Fruit fly (Drosophila melanogaster): ENCODE data around the gene CG12310.

Gene CG12310

dm6 chr3L:15078347-15078746 is 27.7 kb upstream of the CG12310 start, which contains the start of gene Or71a:
Gene Or71a, minus strand, starts transcription at chr3L:15078447.
- TF ChIP-seq sage (GFP tag; optimal IDR thresholded peaks at IDR 0.05) (no peak), Dfd (GFP tag; optimal IDR thresholded peaks at IDR 0.05) (no peak), jim (GFP tag; optimal IDR thresholded peaks at IDR 0.05) (no peak), pan (optimal IDR thresholded peaks at IDR 0.05) (no peak), h (GFP tag; optimal IDR thresholded peaks at IDR 0.05) (no peak), dmrt93B (GFP tag; optimal IDR thresholded peaks at IDR 0.05) (no peak), CG9705 (GFP tag; optimal IDR thresholded peaks at IDR 0.05) (no peak), brk (GFP tag; optimal IDR thresholded peaks at IDR 0.05) (no peak), lola (GFP tag; optimal IDR thresholded peaks at IDR 0.05) (no peak), ey (GFP tag; optimal IDR thresholded peaks at IDR 0.05) (no peak)

- TF ChIP-seq sv (GFP tag; optimal IDR thresholded peaks at IDR 0.05) (no peak), Dif (GFP tag; optimal IDR thresholded peaks at IDR 0.05; ENCODE audit: partially characterized antibody) (no peak), rgr (GFP tag; optimal IDR thresholded peaks at IDR 0.05) (no peak), Abd-B (GFP tag; optimal IDR thresholded peaks at IDR 0.05) (no peak), foxo (GFP tag; optimal IDR thresholded peaks at IDR 0.05) (no peak), Myc (optimal IDR thresholded peaks at IDR 0.05) (no peak), Jra (GFP tag; optimal IDR thresholded peaks at IDR 0.05) (no peak), dmrt93B (GFP tag; optimal IDR thresholded peaks at IDR 0.05) (no peak), jim (GFP tag; optimal IDR thresholded peaks at IDR 0.05) (no peak), N (GFP tag; optimal IDR thresholded peaks at IDR 0.05) (no peak), Rel (GFP tag; optimal IDR thresholded peaks at IDR 0.05) (no peak), Rel (tag; optimal IDR thresholded peaks at IDR 0.05) (no peak), GATAd (GFP tag; optimal IDR thresholded peaks at IDR 0.05) (no peak), psq (GFP tag; optimal IDR thresholded peaks at IDR 0.05) (no peak), usp (GFP tag; optimal IDR thresholded peaks at IDR 0.05) (no peak), h (GFP tag; optimal IDR thresholded peaks at IDR 0.05) (no peak)
These were observed 25.8 kb upstream of the CG12310 start for dm6 chr3L:15076380-15076779.

- TF ChIP-seq psq (GFP tag; optimal IDR thresholded peaks at IDR 0.05): no peak
- TF ChIP-seq Vsx2 (GFP tag; optimal IDR thresholded peaks at IDR 0.05; ENCODE audit: partially characterized antibody): no peak
- TF ChIP-seq brk (GFP tag; optimal IDR thresholded peaks at IDR 0.05): no peak
- no peak for TF ChIP-seq fru (GFP tag; optimal IDR thresholded peaks at IDR 0.05)
- no peak for TF ChIP-seq sage (GFP tag; optimal IDR thresholded peaks at IDR 0.05)
- TF ChIP-seq dmrt93B (GFP tag; optimal IDR thresholded peaks at IDR 0.05): no peak
- no peak for TF ChIP-seq Abd-B (GFP tag; optimal IDR thresholded peaks at IDR 0.05)
- no peak for TF ChIP-seq dl (GFP tag; optimal IDR thresholded peaks at IDR 0.05; ENCODE audit: insufficient read depth in 1 of 2, partially characterized antibody in 2 of 2)
- no peak for TF ChIP-seq CrebA (GFP tag; optimal IDR thresholded peaks at IDR 0.05; ENCODE audit: borderline replicate concordance)
- TF ChIP-seq N (GFP tag; optimal IDR thresholded peaks at IDR 0.05): no peak
- no peak for TF ChIP-seq ey (GFP tag; optimal IDR thresholded peaks at IDR 0.05)
- no peak for TF ChIP-seq Sp1 (GFP tag; optimal IDR thresholded peaks at IDR 0.05)
- TF ChIP-seq usp (GFP tag; optimal IDR thresholded peaks at IDR 0.05): no peak
These were observed 23.1 kb upstream of the CG12310 start for dm6 chr3L:15073680-15074079.

dm6 chr3L:15072149-15072548 is 21.5 kb upstream of the CG12310 start:
- TF ChIP-seq Myc (optimal IDR thresholded peaks at IDR 0.05) (peak; percentile 84), sv (GFP tag; optimal IDR thresholded peaks at IDR 0.05) (no peak)

dm6 chr3L:15064877-15065276 is 14.3 kb upstream of the CG12310 start, which contains the start of gene Sytbeta:
Gene Sytbeta, minus strand, starts transcription at chr3L:15064977.
- TF ChIP-seq Mio (GFP tag; optimal IDR thresholded peaks at IDR 0.05) (no peak), Dfd (GFP tag; optimal IDR thresholded peaks at IDR 0.05) (no peak), Myc (optimal IDR thresholded peaks at IDR 0.05) (no peak), OdsH (GFP tag; optimal IDR thresholded peaks at IDR 0.05) (no peak), lola (GFP tag; optimal IDR thresholded peaks at IDR 0.05) (no peak), brk (GFP tag; optimal IDR thresholded peaks at IDR 0.05) (no peak), fru (GFP tag; optimal IDR thresholded peaks at IDR 0.05) (no peak), ey (GFP tag; optimal IDR thresholded peaks at IDR 0.05) (no peak), dmrt93B (GFP tag; optimal IDR thresholded peaks at IDR 0.05) (no peak), Jra (GFP tag; optimal IDR thresholded peaks at IDR 0.05) (no peak), Dif (GFP tag; optimal IDR thresholded peaks at IDR 0.05; ENCODE audit: partially characterized antibody) (no peak), CG32264 (GFP tag; optimal IDR thresholded peaks at IDR 0.05) (no peak), usp (GFP tag; optimal IDR thresholded peaks at IDR 0.05) (no peak), sage (GFP tag; optimal IDR thresholded peaks at IDR 0.05) (no peak), jim (GFP tag; optimal IDR thresholded peaks at IDR 0.05) (no peak)
